Worm (Caenorhabditis elegans) whole organism, L2 larva: ENCODE data around the gene srd-39.
A peak's percentile ranks its signal among the peaks of the same experiment; 100 is the strongest.

Experiments
- C34F6.9 ChIP-seq: fragments of 150-350 bp; optimal IDR thresholded peaks from 2 replicates; lab custom pipeline; 2014; ENCODE audit warnings: missing biosample characterization, missing genetic modification characterization
- F13H6.1 ChIP-seq: sonication (generic microtip); optimal IDR thresholded peaks from 2 replicates; lab custom pipeline; 2016; ENCODE audit warnings: missing genetic modification characterization, missing compliant biosample characterization
- R02D3.7 ChIP-seq: fragments of 150-350 bp; optimal IDR thresholded peaks from 2 replicates; lab custom pipeline; 2014; ENCODE audit warnings: missing biosample characterization, missing genetic modification characterization
- Y55F3AM.14 ChIP-seq: fragments of 200-800 bp; sonication (Bioruptor generic); optimal IDR thresholded peaks from 2 replicates; lab custom pipeline; 2018; ENCODE audit warnings: mild to moderate bottlenecking, missing genetic modification characterization, missing compliant biosample characterization
- alr-1 ChIP-seq: fragments of 150-350 bp; optimal IDR thresholded peaks from 2 replicates; lab custom pipeline; 2014; ENCODE audit warnings: missing biosample characterization, missing genetic modification characterization
- aly-2 ChIP-seq: fragments of 150-350 bp; optimal IDR thresholded peaks from 2 replicates; lab custom pipeline; 2014; ENCODE audit warnings: missing biosample characterization, missing genetic modification characterization
- ama-1 ChIP-seq: fragments of 150-350 bp; optimal IDR thresholded peaks from 2 replicates; lab custom pipeline; 2018; ENCODE audit warnings: inconsistent platforms
- blmp-1 ChIP-seq: sonication (generic microtip); optimal IDR thresholded peaks from 2 replicates; lab custom pipeline; 2017; ENCODE audit warnings: missing genetic modification characterization, mild to moderate bottlenecking, missing compliant biosample characterization, antibody characterized with exemption, moderate library complexity; ENCODE audit not compliant: insufficient read depth
- ceh-82 ChIP-seq: fragments of 150-350 bp; optimal IDR thresholded peaks from 2 replicates; lab custom pipeline; 2014; ENCODE audit warnings: missing biosample characterization, missing genetic modification characterization
- crh-2 ChIP-seq: sonication (generic microtip); optimal IDR thresholded peaks from 2 replicates; lab custom pipeline; 2017; ENCODE audit warnings: missing biosample characterization, missing genetic modification characterization
- dmd-4 ChIP-seq: sonication (generic microtip); optimal IDR thresholded peaks from 2 replicates; lab custom pipeline; 2017; ENCODE audit warnings: missing biosample characterization, missing genetic modification characterization
- egl-27 ChIP-seq: sonication (generic microtip); optimal IDR thresholded peaks from 3 replicates; lab custom pipeline; 2017; ENCODE audit warnings: missing biosample characterization, missing genetic modification reagents, missing genetic modification characterization
- elt-1 ChIP-seq: fragments of 150-350 bp; optimal IDR thresholded peaks from 2 replicates; lab custom pipeline; 2014; ENCODE audit warnings: missing biosample characterization, missing genetic modification characterization
- elt-3 ChIP-seq: sonication (generic microtip); optimal IDR thresholded peaks from 2 replicates; lab custom pipeline; 2017; ENCODE audit warnings: missing biosample characterization, missing genetic modification characterization
- fos-1 ChIP-seq: fragments of 150-350 bp; optimal IDR thresholded peaks from 2 replicates; lab custom pipeline; 2014; ENCODE audit warnings: missing biosample characterization, missing genetic modification characterization
- lin-11 ChIP-seq: fragments of 150-350 bp; sonication (generic microtip); optimal IDR thresholded peaks from 2 replicates; lab custom pipeline; 2014; ENCODE audit warnings: missing biosample characterization, missing genetic modification characterization, inconsistent platforms, mixed read lengths
- lin-13 ChIP-seq: fragments of 150-350 bp; optimal IDR thresholded peaks from 2 replicates; lab custom pipeline; 2014; ENCODE audit warnings: missing biosample characterization, missing genetic modification reagents, missing genetic modification characterization
- lin-39 ChIP-seq: fragments of 150-350 bp; optimal IDR thresholded peaks from 2 replicates; lab custom pipeline; 2014; ENCODE audit warnings: missing biosample characterization, missing genetic modification reagents, missing genetic modification characterization
- lsy-2 ChIP-seq, 2 experiments: fragments of 150-350 bp in 1 of 2; sonication (generic microtip) in 1 of 2; optimal IDR thresholded peaks; 2 replicates each; lab custom pipeline; 2014 to 2017; ENCODE audit warnings: missing biosample characterization in 2 of 2, missing genetic modification characterization in 2 of 2
- mab-5 ChIP-seq: fragments of 150-350 bp; optimal IDR thresholded peaks from 2 replicates; lab custom pipeline; 2014; ENCODE audit warnings: missing biosample characterization, missing genetic modification characterization
- mbf-1 ChIP-seq: sonication (generic microtip); optimal IDR thresholded peaks from 2 replicates; lab custom pipeline; 2017; ENCODE audit warnings: missing biosample characterization, missing genetic modification characterization
- mdl-1 ChIP-seq, 2 experiments: fragments of 150-350 bp in 1 of 2; sonication (generic microtip) in 1 of 2; optimal IDR thresholded peaks; 2 replicates each; lab custom pipeline; 2017; ENCODE audit warnings: missing biosample characterization in 2 of 2, missing genetic modification characterization in 2 of 2
- nhr-10 ChIP-seq: sonication (generic microtip); optimal IDR thresholded peaks from 2 replicates; lab custom pipeline; 2017; ENCODE audit warnings: missing biosample characterization, missing genetic modification characterization
- nhr-11 ChIP-seq: fragments of 150-350 bp; optimal IDR thresholded peaks from 2 replicates; lab custom pipeline; 2014; ENCODE audit warnings: missing biosample characterization, missing genetic modification characterization
- nhr-12 ChIP-seq: fragments of 150-350 bp; optimal IDR thresholded peaks from 2 replicates; lab custom pipeline; 2014; ENCODE audit warnings: missing biosample characterization, missing genetic modification characterization
- nhr-129 ChIP-seq: fragments of 150-350 bp; optimal IDR thresholded peaks from 2 replicates; lab custom pipeline; 2014; ENCODE audit warnings: missing biosample characterization, missing genetic modification characterization
- nhr-21 ChIP-seq: fragments of 150-350 bp; optimal IDR thresholded peaks from 2 replicates; lab custom pipeline; 2014; ENCODE audit warnings: missing biosample characterization, missing genetic modification characterization
- nhr-23 ChIP-seq: fragments of 150-350 bp; optimal IDR thresholded peaks from 2 replicates; lab custom pipeline; 2014; ENCODE audit warnings: missing biosample characterization, missing genetic modification reagents, missing genetic modification characterization
- nhr-237 ChIP-seq: fragments of 150-350 bp; optimal IDR thresholded peaks from 2 replicates; lab custom pipeline; 2014; ENCODE audit warnings: missing biosample characterization, missing genetic modification characterization
- nhr-25 ChIP-seq: fragments of 150-350 bp; sonication (generic microtip); optimal IDR thresholded peaks from 3 replicates; lab custom pipeline; 2014; ENCODE audit warnings: missing biosample characterization, missing genetic modification characterization
- nhr-6 ChIP-seq: fragments of 150-350 bp; optimal IDR thresholded peaks from 2 replicates; lab custom pipeline; 2014; ENCODE audit warnings: missing biosample characterization, missing genetic modification characterization
- nhr-77 ChIP-seq: fragments of 150-350 bp; optimal IDR thresholded peaks from 2 replicates; lab custom pipeline; 2014; ENCODE audit warnings: missing biosample characterization, missing genetic modification characterization
- skn-1 ChIP-seq: sonication (generic microtip); optimal IDR thresholded peaks from 2 replicates; lab custom pipeline; 2017; ENCODE audit warnings: missing biosample characterization, missing genetic modification characterization
- sma-3 ChIP-seq: sonication (generic microtip); optimal IDR thresholded peaks from 2 replicates; lab custom pipeline; 2016; ENCODE audit warnings: missing genetic modification reagents, missing genetic modification characterization, missing compliant biosample characterization
- sma-9 ChIP-seq, 2 experiments: fragments of 150-350 bp in 1 of 2; sonication (generic microtip) in 1 of 2; optimal IDR thresholded peaks; 2 replicates each; lab custom pipeline; 2014 to 2016; ENCODE audit warnings: missing genetic modification characterization in 2 of 2, mild to moderate bottlenecking in 1 of 2, missing biosample characterization in 1 of 2, missing compliant biosample characterization in 1 of 2, missing genetic modification reagents in 1 of 2, moderate library complexity in 1 of 2
- snpc-4 ChIP-seq: fragments of 150-350 bp; optimal IDR thresholded peaks from 2 replicates; lab custom pipeline; 2014; ENCODE audit warnings: missing biosample characterization, missing genetic modification characterization
- unc-39 ChIP-seq: fragments of 150-350 bp; optimal IDR thresholded peaks from 2 replicates; lab custom pipeline; 2014; ENCODE audit warnings: missing biosample characterization, missing genetic modification characterization
- unc-55 ChIP-seq: fragments of 150-350 bp; sonication (generic microtip); optimal IDR thresholded peaks from 3 replicates; lab custom pipeline; 2014; ENCODE audit warnings: missing biosample characterization, missing genetic modification reagents, missing genetic modification characterization
- unc-62 ChIP-seq: fragments of 150-350 bp; optimal IDR thresholded peaks from 2 replicates; lab custom pipeline; 2014; ENCODE audit warnings: missing biosample characterization, missing genetic modification reagents, missing genetic modification characterization
- zag-1 ChIP-seq: fragments of 150-350 bp; optimal IDR thresholded peaks from 2 replicates; lab custom pipeline; 2014; ENCODE audit warnings: missing biosample characterization, missing genetic modification characterization
- ztf-1 ChIP-seq: fragments of 200-800 bp; sonication (Bioruptor generic); conservative IDR thresholded peaks from 2 replicates; pipeline ENCODE4 v1.3.6; 2022; ENCODE audit warnings: missing genetic modification characterization, missing compliant biosample characterization
- ztf-11 ChIP-seq: sonication (generic microtip); optimal IDR thresholded peaks from 2 replicates; lab custom pipeline; 2017; ENCODE audit warnings: missing biosample characterization, missing genetic modification characterization
- ztf-4 ChIP-seq: fragments of 150-350 bp; optimal IDR thresholded peaks from 2 replicates; lab custom pipeline; 2014; ENCODE audit warnings: missing biosample characterization, missing genetic modification characterization

Gene srd-39

DNA sequence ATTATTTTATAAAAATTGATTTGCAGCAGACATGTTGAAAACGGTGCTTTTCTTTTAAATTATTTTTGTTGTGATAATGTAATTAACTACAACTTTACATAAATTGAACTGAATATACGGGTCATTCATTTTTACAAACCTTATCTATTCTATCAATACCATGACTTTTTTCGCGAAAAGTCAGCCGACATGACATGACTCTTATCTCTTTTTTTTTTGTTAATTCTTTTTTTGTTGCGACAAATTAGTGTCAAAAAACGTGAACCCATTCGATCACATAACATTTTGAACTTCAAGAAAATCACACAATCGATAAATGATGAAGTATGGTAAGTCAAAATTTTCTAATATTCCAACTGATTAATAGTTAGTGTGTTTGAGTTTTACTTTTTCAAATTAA is 27.6 kb upstream of the srd-39 start, which contains the start of gene sir-2.2:
Gene sir-2.2 (plus strand): TSS at position 34 of the 400 bp plus-strand sequence.
- TF ChIP-seq crh-2 (tag; lab: Kevin White, UChicago) (peak; percentile 23), elt-1 (tag; lab: Kevin White, UChicago) (no peak), unc-39 (tag; lab: Kevin White, UChicago) (no peak), nhr-237 (no peak), aly-2 (tag; lab: Kevin White, UChicago) (no peak), nhr-6 (tag; lab: Kevin White, UChicago) (no peak), sma-3 (peak; percentile 4), sma-9 (GFP tag; optimal IDR thresholded peaks at IDR 0.05; lab: Kevin White, UChicago) (peak; percentile 74), sma-9 (tag; optimal IDR thresholded peaks at IDR 0.05; lab: Kevin White, UChicago) (no peak), nhr-23 (tag; lab: Kevin White, UChicago) (no peak), mab-5 (tag; lab: Kevin White, UChicago) (no peak), nhr-11 (tag; lab: Kevin White, UChicago) (no peak), zag-1 (tag; lab: Kevin White, UChicago) (no peak), lsy-2 (tag; optimal IDR thresholded peaks at IDR 0.05; lab: Kevin White, UChicago) (no peak), F13H6.1 (tag; lab: Kevin White, UChicago) (peak; percentile 19), lin-13 (GFP tag; lab: Kevin White, UChicago) (no peak), nhr-10 (tag; lab: Kevin White, UChicago) (no peak), ztf-1 (GFP tag; lab: Robert Waterston, UW) (no peak), lin-39 (no peak), skn-1 (tag; lab: Kevin White, UChicago) (no peak), mdl-1 (tag; optimal IDR thresholded peaks at IDR 0.05; lab: Kevin White, UChicago) (no peak), alr-1 (no peak), Y55F3AM.14 (no peak), C34F6.9 (tag; lab: Kevin White, UChicago) (no peak), ztf-4 (tag; lab: Kevin White, UChicago) (no peak), ceh-82 (tag; lab: Kevin White, UChicago) (no peak), elt-3 (tag; lab: Kevin White, UChicago) (no peak), nhr-25 (peak; percentile 39), nhr-77 (tag; lab: Kevin White, UChicago) (no peak), fos-1 (tag; lab: Kevin White, UChicago) (peak; percentile 84), dmd-4 (tag; lab: Kevin White, UChicago) (no peak), R02D3.7 (tag; lab: Kevin White, UChicago) (no peak), ztf-11 (tag; lab: Kevin White, UChicago) (no peak), nhr-21 (peak; percentile 43), snpc-4 (tag; lab: Kevin White, UChicago) (no peak)

DNA sequence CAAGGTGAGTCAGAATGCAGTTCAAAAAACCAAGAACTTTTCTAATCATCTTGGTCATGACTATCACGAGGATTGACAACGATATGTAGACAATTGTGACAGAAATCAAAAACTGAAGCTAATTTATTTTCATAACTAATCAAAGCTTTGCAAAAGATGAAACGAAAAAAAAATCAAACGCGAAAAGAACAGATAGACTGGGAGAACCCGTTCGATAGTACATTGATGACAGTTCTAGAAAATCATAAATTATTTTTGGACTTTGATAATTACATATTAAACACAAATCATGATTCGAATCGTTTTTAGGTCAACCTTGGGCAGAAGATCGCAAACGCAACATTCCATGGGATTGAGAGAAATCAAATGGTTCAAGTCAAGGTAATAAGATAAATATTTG is 24.6 kb upstream of the srd-39 start:
- TF ChIP-seq blmp-1 (peak; percentile 67), mab-5 (tag; lab: Kevin White, UChicago) (peak; percentile 28), mdl-1 (tag; optimal IDR thresholded peaks at IDR 0.05; lab: Kevin White, UChicago) (no peak), elt-1 (tag; lab: Kevin White, UChicago) (no peak), ama-1 (lab: Kevin White, UChicago) (no peak), unc-39 (tag; lab: Kevin White, UChicago) (no peak), nhr-12 (tag; lab: Kevin White, UChicago) (no peak), nhr-129 (tag; lab: Kevin White, UChicago) (no peak), fos-1 (tag; lab: Kevin White, UChicago) (peak; percentile 58), mbf-1 (tag; lab: Kevin White, UChicago) (no peak), ztf-11 (tag; lab: Kevin White, UChicago) (no peak), elt-3 (tag; lab: Kevin White, UChicago) (no peak), unc-62 (GFP tag; lab: Kevin White, UChicago) (no peak), nhr-25 (peak; percentile 81), lin-39 (no peak), Y55F3AM.14 (no peak), alr-1 (no peak), R02D3.7 (tag; lab: Kevin White, UChicago) (no peak), aly-2 (tag; lab: Kevin White, UChicago) (no peak), egl-27 (no peak), sma-9 (GFP tag; optimal IDR thresholded peaks at IDR 0.05; lab: Kevin White, UChicago) (peak; percentile 42), sma-9 (tag; optimal IDR thresholded peaks at IDR 0.05; lab: Kevin White, UChicago) (no peak), sma-3 (peak; percentile 67), lsy-2 (tag; optimal IDR thresholded peaks at IDR 0.05; lab: Kevin White, UChicago) (peak in 1 of 2 experiments; percentile 14), lin-11 (tag; lab: Kevin White, UChicago) (no peak), nhr-21 (peak; percentile 70), unc-55 (GFP tag; lab: Kevin White, UChicago) (no peak)
- TF ChIP-seq, all 48 proteins: peak for 8
